Worm (Caenorhabditis elegans) whole organism, L4/young adult: Measurements from ENCODE around the gene tmbi-4.
A peak's percentile ranks its signal among the peaks of the same experiment; 100 is the strongest.

Experiments used
- W03F9.2 ChIP-seq: fragments of 150-350 bp; optimal IDR thresholded peaks from 2 replicates; lab custom pipeline; 2014; ENCODE audit warnings: missing biosample characterization, missing genetic modification characterization
- dao-5 ChIP-seq: sonication (generic microtip); optimal IDR thresholded peaks from 2 replicates; lab custom pipeline; 2016; ENCODE audit warnings: missing genotype, missing genetic modification characterization, moderate library complexity, missing compliant biosample characterization
- him-1 ChIP-seq: sonication (generic microtip); optimal IDR thresholded peaks from 2 replicates; lab custom pipeline; 2016; ENCODE audit warnings: missing genotype, missing genetic modification reagents, missing genetic modification characterization, missing compliant biosample characterization

Gene tmbi-4

DNA sequence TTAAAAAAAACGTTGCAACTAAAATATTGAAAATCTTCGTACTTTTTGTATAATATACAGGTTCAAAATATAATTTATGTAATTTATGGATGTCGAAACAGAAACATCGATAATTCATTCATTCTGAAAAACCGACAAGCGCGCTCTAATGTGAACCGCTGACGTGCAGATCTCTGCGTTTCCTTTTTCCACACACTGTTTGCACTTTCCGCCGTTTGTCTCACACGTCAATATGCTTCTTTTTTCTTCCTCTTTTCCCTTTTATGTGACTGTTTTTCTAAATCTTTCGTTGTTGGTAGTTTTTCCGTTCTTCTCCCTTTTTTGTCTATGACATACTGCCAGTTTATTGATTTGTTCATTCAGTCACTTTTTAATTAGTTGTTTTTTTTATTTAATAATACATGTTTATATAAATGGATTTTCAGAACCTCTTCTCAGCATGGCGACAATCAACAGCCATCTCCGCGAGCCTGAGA lies at the start of gene tmbi-4:
Gene tmbi-4 (plus strand): TSS at position 426 of the 476 bp plus-strand sequence.
- no peak for TF ChIP-seq him-1
- TF ChIP-seq W03F9.2 (tag; lab: Kevin White, UChicago) = peak; percentile 28

DNA sequence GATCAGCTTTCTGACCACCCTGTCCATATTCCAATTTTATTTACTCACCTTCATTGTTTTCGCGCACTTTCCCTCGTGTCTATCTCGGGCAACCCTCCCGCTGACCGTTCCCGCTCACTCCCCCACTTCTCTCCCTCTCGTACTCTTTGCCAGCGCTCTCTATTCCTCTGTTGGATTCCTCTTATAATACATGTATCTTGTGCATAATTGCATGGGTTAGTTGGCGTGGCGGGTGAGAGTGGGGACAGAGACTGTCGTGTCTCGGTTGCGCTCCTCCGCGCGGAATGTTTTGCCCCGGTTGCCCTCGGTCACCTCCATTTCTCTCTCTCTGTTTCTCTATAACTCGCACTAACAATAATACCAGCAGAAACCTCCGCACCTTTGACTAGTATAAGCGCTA lies 48.3 kb upstream of the tmbi-4 start:
- TF ChIP-seq him-1 = no peak

DNA sequence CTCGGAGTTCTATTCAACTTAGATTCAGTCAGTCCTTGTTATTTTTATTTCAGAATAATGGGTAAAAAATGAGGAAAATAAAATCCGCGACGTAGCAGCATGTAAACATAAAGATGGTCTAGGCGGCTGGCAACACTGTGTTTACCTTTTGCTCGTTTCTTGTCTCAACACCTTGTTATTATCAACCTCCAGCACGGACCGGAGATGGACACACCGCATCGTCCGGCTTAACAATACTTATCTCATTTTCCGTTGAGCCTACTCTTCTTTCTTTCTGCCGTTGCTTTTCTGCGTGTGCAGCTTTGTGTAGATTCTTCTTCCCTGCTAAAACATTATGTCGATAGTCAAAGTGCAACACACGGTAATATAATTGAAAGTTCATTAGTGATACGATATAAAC lies 47.4 kb upstream of the tmbi-4 start:
- no peak for TF ChIP-seq W03F9.2 (tag; lab: Kevin White, UChicago)
- TF ChIP-seq dao-5 (tag; lab: Kevin White, UChicago) = no peak
- TF ChIP-seq him-1 = no peak

DNA sequence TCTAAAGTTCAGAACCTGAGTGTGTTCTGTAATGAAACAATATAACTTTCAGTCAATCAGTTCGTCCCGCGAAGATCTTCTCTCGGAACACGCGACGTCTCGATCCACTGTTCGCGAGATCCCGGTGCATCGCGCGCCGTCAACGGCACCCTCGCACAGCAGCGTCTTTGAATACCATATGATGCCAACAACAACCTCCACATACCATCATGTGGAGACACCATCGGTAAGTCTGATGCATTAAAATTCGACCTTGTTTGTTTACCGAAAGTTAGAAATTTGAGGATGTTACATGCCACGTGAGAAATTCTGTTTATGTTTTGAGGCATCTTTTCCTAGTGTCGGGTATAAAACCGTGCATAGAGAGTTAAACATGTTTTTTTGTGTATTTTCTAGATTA lies 46.9 kb upstream of the tmbi-4 start:
- TF ChIP-seq him-1 = no peak
- no peak for TF ChIP-seq W03F9.2 (tag; lab: Kevin White, UChicago)
- TF ChIP-seq dao-5 (tag; lab: Kevin White, UChicago) = no peak

DNA sequence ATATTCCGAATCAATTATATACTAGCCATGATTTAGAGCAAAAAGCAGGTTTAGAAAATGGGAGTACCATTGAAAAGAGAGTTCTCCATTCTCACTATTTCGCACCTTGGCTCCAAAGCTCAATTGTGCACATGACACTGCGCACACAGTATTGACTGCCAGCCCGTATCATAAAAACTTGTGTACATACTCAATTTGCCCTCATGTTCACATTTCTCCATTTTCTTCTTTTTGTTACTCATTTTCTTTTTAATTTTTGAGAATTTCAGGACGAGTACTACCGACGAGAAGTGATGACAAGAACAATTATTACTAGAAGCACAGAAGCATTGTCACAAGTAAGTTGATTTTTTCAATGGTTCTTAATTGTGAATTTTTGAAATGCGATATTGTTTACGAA lies 46.1 kb upstream of the tmbi-4 start:
- TF ChIP-seq W03F9.2 (tag; lab: Kevin White, UChicago) = no peak
- no peak for TF ChIP-seq him-1
- no peak for TF ChIP-seq dao-5 (tag; lab: Kevin White, UChicago)

DNA sequence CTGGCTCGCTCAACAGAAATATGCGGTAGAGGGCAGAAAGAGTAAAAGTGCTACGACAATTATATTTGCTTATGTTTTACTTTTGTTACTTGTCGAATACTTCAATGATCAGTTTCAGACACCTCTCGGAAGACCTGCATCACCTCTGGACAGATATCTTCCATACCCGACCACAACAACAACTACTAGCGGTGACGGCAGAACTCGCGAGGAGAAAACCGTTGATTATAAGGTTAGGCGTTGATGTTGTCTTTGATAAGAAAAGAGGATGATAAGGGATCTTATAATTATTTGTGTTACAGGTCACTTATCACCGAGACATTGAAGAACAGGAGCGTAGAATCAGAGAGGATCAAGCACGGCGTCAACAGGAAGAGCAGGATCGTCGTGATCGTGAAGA lies 45.4 kb upstream of the tmbi-4 start:
- TF ChIP-seq dao-5 (tag; lab: Kevin White, UChicago) (no peak), him-1 (no peak), W03F9.2 (tag; lab: Kevin White, UChicago) (no peak)

DNA sequence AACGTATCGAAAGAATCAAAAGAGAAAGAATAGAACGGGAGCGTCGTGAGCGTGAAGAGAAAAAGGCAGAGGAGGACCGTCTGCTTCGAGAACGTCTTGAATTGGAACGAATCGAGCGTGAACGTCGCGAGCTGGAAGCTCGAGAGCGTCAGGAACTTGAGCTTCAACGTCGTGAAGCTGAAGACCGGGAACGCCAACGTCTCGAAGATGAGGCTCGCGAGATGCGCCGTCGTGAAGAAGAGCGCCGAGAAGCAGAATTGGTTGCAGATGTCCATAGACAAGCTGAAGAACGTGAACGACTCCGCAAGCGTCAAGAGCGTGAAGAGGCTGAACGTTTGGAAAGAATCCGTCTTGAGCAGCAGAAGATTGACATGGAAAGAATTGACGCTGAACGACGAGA lies 44.6 kb upstream of the tmbi-4 start:
- TF ChIP-seq dao-5 (tag; lab: Kevin White, UChicago) = no peak
- TF ChIP-seq him-1 = no peak
- TF ChIP-seq W03F9.2 (tag; lab: Kevin White, UChicago) = no peak

DNA sequence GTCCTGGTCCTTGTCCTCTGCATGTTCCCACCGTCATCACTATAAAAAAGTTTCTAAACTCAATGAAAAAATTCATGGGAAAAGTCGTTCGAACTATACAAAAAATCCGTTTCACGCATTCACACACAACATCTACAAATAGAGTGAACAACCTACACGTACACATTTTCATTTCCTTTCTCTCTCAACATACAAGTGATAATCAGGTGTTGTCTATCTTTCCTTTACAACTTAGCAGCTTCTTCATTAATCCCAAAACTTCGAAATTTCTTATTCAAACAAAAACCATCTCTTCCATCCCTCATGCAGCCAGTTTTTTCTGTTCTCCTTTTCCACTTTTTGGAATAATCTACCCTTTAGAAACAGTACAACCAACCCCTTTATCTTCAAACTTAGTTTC lies 42.6 kb upstream of the tmbi-4 start:
- TF ChIP-seq dao-5 (tag; lab: Kevin White, UChicago) (no peak), W03F9.2 (tag; lab: Kevin White, UChicago) (no peak), him-1 (no peak)

DNA sequence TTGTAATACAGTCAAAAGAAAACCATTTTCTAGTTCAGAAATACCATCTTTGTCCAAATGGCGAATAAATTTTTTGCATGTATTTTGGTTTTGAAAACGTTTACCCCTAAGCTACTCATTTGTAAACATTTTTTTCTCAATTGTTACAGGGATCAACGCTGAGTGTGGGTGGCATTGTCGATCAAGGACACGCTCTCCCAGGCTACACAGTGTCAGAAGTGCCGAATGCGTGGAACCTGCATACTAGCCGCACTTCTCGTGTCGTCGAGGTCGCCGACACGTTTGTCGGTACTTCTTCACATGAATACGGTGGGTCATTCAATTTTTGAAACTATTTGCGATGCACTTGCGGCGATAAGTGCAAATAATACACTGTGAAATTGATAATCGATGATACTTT lies 38.9 kb upstream of the tmbi-4 start:
- TF ChIP-seq dao-5 (tag; lab: Kevin White, UChicago) (no peak), him-1 (no peak), W03F9.2 (tag; lab: Kevin White, UChicago) (no peak)

DNA sequence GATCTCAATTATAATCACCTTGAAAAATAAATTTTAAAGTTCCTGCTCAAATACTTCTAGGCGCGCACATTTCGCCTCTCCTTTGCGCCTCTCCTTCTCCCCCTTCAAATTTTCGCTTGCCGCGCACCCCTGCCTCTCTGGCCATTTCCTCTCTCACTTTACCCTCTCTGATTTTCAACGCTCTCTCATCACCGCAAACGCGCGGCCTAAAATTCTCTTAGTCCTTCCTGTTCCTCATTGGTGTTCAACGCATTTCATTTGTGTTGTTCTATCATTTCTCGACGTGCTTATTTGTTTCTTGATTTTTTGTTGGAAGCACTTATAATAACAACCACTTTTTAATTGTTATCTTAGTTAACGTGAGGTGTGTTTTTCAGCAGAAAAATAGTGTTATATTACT lies 36.7 kb upstream of the tmbi-4 start, which contains the start of gene C25A11.2:
Gene C25A11.2 (plus strand): TSS at position 238 of the 400 bp plus-strand sequence.
- no peak for TF ChIP-seq him-1

DNA sequence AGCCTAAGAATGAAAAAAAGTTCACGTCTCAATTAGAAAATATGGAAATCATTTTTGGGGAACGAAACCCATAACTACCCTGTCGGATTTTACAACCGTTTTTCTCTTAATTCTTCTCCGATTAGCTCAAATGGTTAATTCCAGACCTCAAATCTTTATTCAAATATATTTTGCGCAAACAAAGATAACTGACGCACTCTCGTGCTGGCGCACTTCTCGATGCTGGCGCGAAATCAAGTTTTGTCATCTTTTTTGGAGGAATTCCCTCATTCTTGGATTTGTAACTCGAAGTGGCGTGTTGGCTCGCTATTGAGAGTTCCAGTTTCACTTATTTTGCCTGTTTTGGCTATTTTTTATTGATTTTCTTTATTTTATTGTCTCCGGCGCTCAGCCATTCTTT lies 33.0 kb upstream of the tmbi-4 start:
- TF ChIP-seq him-1 = no peak
- TF ChIP-seq dao-5 (tag; lab: Kevin White, UChicago) = no peak
- no peak for TF ChIP-seq W03F9.2 (tag; lab: Kevin White, UChicago)

DNA sequence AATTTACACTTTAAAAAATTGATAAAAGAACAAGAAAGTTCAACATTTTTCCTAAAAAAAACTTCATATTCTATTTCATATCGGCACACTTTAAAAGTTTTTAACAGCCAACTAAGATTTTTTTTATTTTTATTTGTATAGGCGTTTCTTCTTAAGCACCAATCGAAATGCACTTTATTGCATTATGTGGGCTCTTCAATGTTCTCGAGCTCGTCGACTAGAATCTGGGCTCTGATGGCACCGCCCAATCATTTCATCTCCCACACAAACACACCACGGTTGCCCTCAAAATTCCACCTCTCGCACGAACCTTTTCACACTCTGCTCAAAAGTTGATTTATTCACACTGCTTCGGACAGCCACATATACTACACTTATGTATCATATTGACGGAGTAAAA lies 13.1 kb upstream of the tmbi-4 start, which contains the start of gene B0563.6:
Gene B0563.6 (plus strand): TSS at position 301 of the 400 bp plus-strand sequence.
- TF ChIP-seq him-1 = no peak
- no peak for TF ChIP-seq dao-5 (tag; lab: Kevin White, UChicago)
- TF ChIP-seq W03F9.2 (tag; lab: Kevin White, UChicago) = no peak

DNA sequence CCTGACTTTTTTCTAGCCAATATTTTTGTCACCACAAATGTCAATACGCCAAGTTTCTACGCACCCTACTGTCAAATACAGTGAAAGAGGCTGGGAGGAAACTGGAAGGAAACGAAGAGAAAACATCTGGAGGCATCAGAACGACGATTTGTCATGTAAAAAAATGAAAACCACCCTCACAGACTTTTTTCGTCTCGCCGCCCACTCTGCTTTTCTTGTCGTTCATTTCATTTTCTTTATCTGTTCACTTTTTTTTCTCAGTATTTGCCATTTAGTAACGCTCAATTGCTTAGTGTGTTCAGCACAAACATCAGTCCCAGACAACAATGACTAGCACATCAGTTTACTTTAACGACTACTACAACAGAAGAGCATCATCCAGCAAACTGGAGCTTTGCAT lies 4.6 kb upstream of the tmbi-4 start, which contains the start of gene B0563.5:
Gene B0563.5 (plus strand): TSS at position 301 of the 400 bp plus-strand sequence.
- no peak for TF ChIP-seq dao-5 (tag; lab: Kevin White, UChicago)
- TF ChIP-seq W03F9.2 (tag; lab: Kevin White, UChicago) = no peak
- TF ChIP-seq him-1 = no peak

DNA sequence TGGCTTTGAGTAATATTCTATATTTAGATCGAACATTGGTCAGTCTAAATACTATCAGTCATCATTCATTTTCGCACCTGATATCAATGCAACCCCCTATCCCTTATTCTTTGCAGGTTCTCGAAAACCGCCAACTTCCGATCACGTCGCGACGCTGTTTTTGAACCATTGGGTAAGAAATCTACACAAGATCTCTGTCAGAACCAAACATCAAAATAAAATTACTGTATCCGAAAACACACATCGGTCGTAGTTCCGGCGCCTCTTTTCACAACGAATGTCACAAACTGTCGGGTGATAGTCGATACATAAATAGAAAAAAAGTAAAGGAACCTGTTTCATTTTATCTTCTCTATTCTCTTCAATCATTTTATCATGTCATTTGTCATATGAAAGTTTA lies 3.5 kb upstream of the tmbi-4 start:
- TF ChIP-seq dao-5 (tag; lab: Kevin White, UChicago) (no peak), W03F9.2 (tag; lab: Kevin White, UChicago) (no peak), him-1 (no peak)

DNA sequence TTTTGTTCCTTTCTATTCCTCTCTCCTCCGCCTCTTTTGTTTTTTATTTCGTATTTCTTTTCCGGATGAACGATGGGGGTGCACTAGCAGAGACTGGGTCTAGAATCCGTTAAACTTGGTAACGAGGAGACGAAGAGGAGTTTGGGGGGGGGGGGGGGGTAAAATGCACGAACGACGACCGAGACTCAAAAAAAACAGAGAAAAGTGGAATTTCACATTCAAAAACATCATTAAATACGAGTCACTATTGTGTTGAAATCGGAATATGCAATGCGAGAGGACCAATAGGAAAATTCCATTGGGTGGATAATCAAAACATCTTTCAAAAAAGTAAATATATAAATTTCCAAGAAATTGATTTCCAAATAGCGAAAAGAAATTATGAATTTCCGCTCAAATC lies 3.7 kb downstream of the tmbi-4 start, which contains the start of gene B0563.7:
Gene B0563.7 (minus strand): TSS at position 101 of the 400 bp plus-strand sequence.
- TF ChIP-seq W03F9.2 (tag; lab: Kevin White, UChicago) (no peak), dao-5 (tag; lab: Kevin White, UChicago) (no peak), him-1 (no peak)

DNA sequence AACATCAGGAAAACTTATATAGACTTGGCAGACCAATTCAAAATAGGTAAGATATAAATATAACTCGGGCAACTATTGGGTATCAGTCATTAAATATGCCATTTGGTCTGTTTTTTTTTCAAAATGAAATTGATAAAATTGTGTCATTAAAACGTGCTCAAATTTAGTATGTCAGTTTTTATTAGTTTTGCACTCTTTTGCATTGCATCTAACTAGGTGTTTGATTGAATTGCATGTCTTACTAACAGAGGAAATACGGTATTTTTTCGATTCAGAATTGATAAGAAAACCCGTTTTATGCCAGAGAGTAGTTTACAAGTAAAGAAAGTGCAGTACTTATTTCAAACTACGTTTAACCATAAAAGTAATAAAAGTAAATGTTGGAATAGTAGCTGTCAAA lies 5.3 kb downstream of the tmbi-4 start:
- no peak for TF ChIP-seq him-1
- no peak for TF ChIP-seq W03F9.2 (tag; lab: Kevin White, UChicago)
- TF ChIP-seq dao-5 (tag; lab: Kevin White, UChicago) = no peak
